Fruit fly (Drosophila melanogaster): ENCODE measurements around the gene CG7215.

Gene CG7215

DNA sequence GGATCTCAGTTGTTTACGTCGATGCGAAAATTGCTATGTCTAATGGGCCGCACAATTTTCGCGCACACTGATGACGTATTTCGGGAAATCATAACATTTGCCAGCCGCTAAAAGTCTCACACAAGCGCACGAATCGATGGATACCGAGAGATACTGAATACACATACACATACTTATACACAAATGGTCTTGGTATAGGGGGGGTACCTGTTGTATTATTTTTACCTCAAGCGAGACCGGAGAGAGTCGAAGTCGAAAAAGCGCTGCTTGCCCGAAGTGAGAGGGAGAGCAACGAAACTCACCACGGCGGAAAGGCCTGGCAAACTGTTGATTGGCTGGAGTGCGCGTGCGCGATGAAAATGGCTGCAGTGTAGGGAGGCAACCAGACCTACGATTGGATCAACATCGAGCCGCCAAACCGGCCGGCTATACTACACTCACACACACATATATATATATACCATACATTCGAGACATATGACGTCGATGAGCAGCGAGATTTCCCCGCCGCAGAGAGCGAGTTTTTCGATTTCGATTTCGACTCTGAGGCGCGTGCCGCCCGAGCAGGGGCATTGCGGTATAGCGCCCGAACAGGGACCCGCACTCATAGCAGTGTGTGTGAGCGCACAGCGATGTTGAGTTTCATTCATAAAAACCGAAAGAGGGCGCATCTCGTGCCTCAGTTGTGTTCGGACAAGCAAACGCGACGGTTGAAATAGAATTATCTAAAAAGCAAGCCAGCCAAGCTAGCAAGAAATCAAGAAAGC is 45.5 kb downstream of the CG7215 start (continued):
- TF ChIP-seq CG30431 (GFP tag; optimal IDR thresholded peaks at IDR 0.05), result no peak
- no peak for TF ChIP-seq ham (GFP tag; IDR thresholded peaks at IDR 0.05)
- no peak for TF ChIP-seq luna (GFP tag; optimal IDR thresholded peaks at IDR 0.05)
- TF ChIP-seq CG1603 (tag; optimal IDR thresholded peaks at IDR 0.05), result no peak
- TF ChIP-seq Bdp1 (GFP tag; optimal IDR thresholded peaks at IDR 0.05), result no peak
- peak; percentile 25 for TF ChIP-seq CG34376 (GFP tag; optimal IDR thresholded peaks at IDR 0.05)
- no peak for TF ChIP-seq prd (optimal IDR thresholded peaks at IDR 0.05)
- TF ChIP-seq prd (GFP tag; IDR thresholded peaks at IDR 0.05), result no peak
- no peak for TF ChIP-seq Sry-δ (GFP tag; optimal IDR thresholded peaks at IDR 0.05)
- TF ChIP-seq trem (tag; optimal IDR thresholded peaks at IDR 0.05), result no peak
- no peak for TF ChIP-seq Dfd (GFP tag; optimal IDR thresholded peaks at IDR 0.05)
- TF ChIP-seq E2f1 (GFP tag; IDR thresholded peaks at IDR 0.05), result no peak
- no peak for TF ChIP-seq seq (GFP tag; IDR thresholded peaks at IDR 0.05)
- TF ChIP-seq danr (GFP tag; IDR thresholded peaks at IDR 0.05), result no peak
- no peak for TF ChIP-seq CG7839 (tag; optimal IDR thresholded peaks at IDR 0.05)
- peak; percentile 59 for TF ChIP-seq sug (tag; optimal IDR thresholded peaks at IDR 0.05)
- no peak for TF ChIP-seq CG14965 (GFP tag; optimal IDR thresholded peaks at IDR 0.05; ENCODE audit: borderline replicate concordance)
- TF ChIP-seq cato (GFP tag; optimal IDR thresholded peaks at IDR 0.05; ENCODE audit: borderline replicate concordance), result no peak
- TF ChIP-seq dysf (GFP tag; IDR thresholded peaks at IDR 0.05), result no peak
- TF ChIP-seq CG34224 (GFP tag; IDR thresholded peaks at IDR 0.05; ENCODE audit: partially characterized antibody), result no peak
- peak; percentile 97 for TF ChIP-seq cg (GFP tag; optimal IDR thresholded peaks at IDR 0.05)
- no peak for TF ChIP-seq wor (GFP tag; IDR thresholded peaks at IDR 0.05)
- no peak for TF ChIP-seq CG31441 (GFP tag; IDR thresholded peaks at IDR 0.05)
- TF ChIP-seq CG7786 (GFP tag; optimal IDR thresholded peaks at IDR 0.05), result no peak
- no peak for TF ChIP-seq CG17612 (GFP tag; IDR thresholded peaks at IDR 0.05)
- TF ChIP-seq pho (GFP tag; optimal IDR thresholded peaks at IDR 0.05), result no peak
- TF ChIP-seq CG31388 (GFP tag; optimal IDR thresholded peaks at IDR 0.05), result no peak
- TF ChIP-seq trh (GFP tag; optimal IDR thresholded peaks at IDR 0.05), result no peak
- TF ChIP-seq Doc3 (GFP tag; IDR thresholded peaks at IDR 0.05; ENCODE audit: partially characterized antibody), result no peak
- no peak for TF ChIP-seq CG11696 (GFP tag; IDR thresholded peaks at IDR 0.05)
- no peak for TF ChIP-seq lmd (GFP tag; IDR thresholded peaks at IDR 0.05)
- TF ChIP-seq CG7357 (GFP tag; IDR thresholded peaks at IDR 0.05), result no peak
- peak; percentile 86 for TF ChIP-seq Med (GFP tag)
- peak in 1 of 2 experiments; percentile 61 for TF ChIP-seq insv (GFP tag; optimal IDR thresholded peaks at IDR 0.05)
- peak; percentile 11 for TF ChIP-seq sqz (GFP tag; optimal IDR thresholded peaks at IDR 0.05)
- TF ChIP-seq Poxn (GFP tag; IDR thresholded peaks at IDR 0.05), result no peak
- TF ChIP-seq slp2 (GFP tag; optimal IDR thresholded peaks at IDR 0.05), result no peak
- no peak for TF ChIP-seq Chrac-16 (GFP tag; optimal IDR thresholded peaks at IDR 0.05)
- TF ChIP-seq CG18011 (GFP tag; optimal IDR thresholded peaks at IDR 0.05), result no peak
- no peak for TF ChIP-seq CG30403 (GFP tag; optimal IDR thresholded peaks at IDR 0.05)
- TF ChIP-seq CG9727 (GFP tag; optimal IDR thresholded peaks at IDR 0.05), result no peak
- TF ChIP-seq Lhr (GFP tag; optimal IDR thresholded peaks at IDR 0.05), result no peak
- TF ChIP-seq CG10366 (GFP tag; IDR thresholded peaks at IDR 0.05), result no peak
- TF ChIP-seq CG2116 (GFP tag; optimal IDR thresholded peaks at IDR 0.05), result no peak
- TF ChIP-seq CG32772 (GFP tag; IDR thresholded peaks at IDR 0.05), result no peak
- no peak for TF ChIP-seq Ptx1 (GFP tag; IDR thresholded peaks at IDR 0.05)
- no peak for TF ChIP-seq CG8089 (GFP tag; optimal IDR thresholded peaks at IDR 0.05)
- no peak for TF ChIP-seq HmgD (GFP tag; optimal IDR thresholded peaks at IDR 0.05)
- no peak for TF ChIP-seq CG7372 (GFP tag; IDR thresholded peaks at IDR 0.05)
- no peak for TF ChIP-seq crc (GFP tag; optimal IDR thresholded peaks at IDR 0.05)
- peak; percentile 42; the same call in 1 of the 3 replicates for TF ChIP-seq ci (GFP tag; IDR thresholded peaks at IDR 0.05)
- TF ChIP-seq CG30020 (tag; optimal IDR thresholded peaks at IDR 0.05), result no peak
